Fruit fly (Drosophila melanogaster): ENCODE data around the gene CG13114.

dm6 chr2L:9566656-9567055 is 21.0 kb downstream of the CG13114 start, which contains the start of gene jp:
- no peak for TF ChIP-seq CG8478 (optimal IDR thresholded peaks at IDR 0.05)
- TF ChIP-seq CTCF (optimal IDR thresholded peaks at IDR 0.05), result no peak

All from S2 (cell line).